Worm (Caenorhabditis elegans) whole organism, mixed stage, embryonic: Measurements from ENCODE around the gene lec-10.

Source experiments
- blmp-1 ChIP-seq: fragments of 150-350 bp; optimal IDR thresholded peaks from 2 replicates; lab custom pipeline; 2014; ENCODE audit warnings: missing biosample characterization, missing genetic modification characterization
- ces-1 ChIP-seq: fragments of 150-350 bp; optimal IDR thresholded peaks from 2 replicates; lab custom pipeline; 2014; ENCODE audit warnings: missing biosample characterization, missing genetic modification reagents, missing genetic modification characterization
- mep-1 ChIP-seq: fragments of 150-350 bp; optimal IDR thresholded peaks from 2 replicates; lab custom pipeline; 2017; ENCODE audit warnings: missing biosample characterization, missing genetic modification reagents, missing genetic modification characterization, inconsistent platforms
- nhr-237 ChIP-seq: fragments of 150-350 bp; optimal IDR thresholded peaks from 2 replicates; lab custom pipeline; 2014; ENCODE audit warnings: missing biosample characterization, missing genetic modification characterization
- nhr-28 ChIP-seq: fragments of 150-350 bp; optimal IDR thresholded peaks from 2 replicates; lab custom pipeline; 2014; ENCODE audit warnings: missing biosample characterization, missing genetic modification characterization
- snpc-4 ChIP-seq: fragments of 150-350 bp; optimal IDR thresholded peaks from 2 replicates; lab custom pipeline; 2014; ENCODE audit warnings: missing biosample characterization, missing genetic modification characterization
- unc-39 ChIP-seq: fragments of 150-350 bp; optimal IDR thresholded peaks from 2 replicates; lab custom pipeline; 2014; ENCODE audit warnings: missing biosample characterization, missing genetic modification characterization
- unc-62 ChIP-seq: fragments of 150-350 bp; optimal IDR thresholded peaks from 2 replicates; lab custom pipeline; 2014; ENCODE audit warnings: missing biosample characterization, missing genetic modification reagents, missing genetic modification characterization
- zip-8 ChIP-seq: fragments of 150-350 bp; optimal IDR thresholded peaks from 2 replicates; lab custom pipeline; 2014; ENCODE audit warnings: missing biosample characterization, missing genetic modification characterization
- ztf-11 ChIP-seq: fragments of 150-350 bp; optimal IDR thresholded peaks from 2 replicates; lab custom pipeline; 2014; ENCODE audit warnings: missing biosample characterization, missing genetic modification characterization

- TF ChIP-seq nhr-237 (tag; lab: Kevin White, UChicago) (no peak), ztf-11 (tag; lab: Kevin White, UChicago) (no peak), unc-39 (tag; lab: Kevin White, UChicago) (no peak), snpc-4 (tag; lab: Kevin White, UChicago) (no peak), mep-1 (tag; lab: Kevin White, UChicago) (no peak), unc-62 (GFP tag; lab: Kevin White, UChicago) (no peak), nhr-28 (tag; lab: Kevin White, UChicago) (no peak), ces-1 (GFP tag; lab: Kevin White, UChicago) (no peak), zip-8 (tag; lab: Kevin White, UChicago) (no peak), blmp-1 (tag; lab: Kevin White, UChicago) (no peak)
Measured at ce11 chrV:6538323-6538722, 49.4 kb upstream of the lec-10 start.
